Worm (Caenorhabditis elegans) whole organism, late embryonic: ENCODE data around the gene T09A12.1.

Experiments
- ets-4 ChIP-seq: sonication (generic microtip); optimal IDR thresholded peaks from 2 replicates; lab custom pipeline; 2016; ENCODE audit warnings: missing genetic modification characterization, missing compliant biosample characterization
- gmeb-2 ChIP-seq: sonication (generic microtip); optimal IDR thresholded peaks from 2 replicates; lab custom pipeline; 2016; ENCODE audit warnings: missing genetic modification characterization, inconsistent platforms, missing compliant biosample characterization
- lim-6 ChIP-seq: sonication (generic microtip); optimal IDR thresholded peaks from 2 replicates; lab custom pipeline; 2016; ENCODE audit warnings: missing genetic modification characterization, missing compliant biosample characterization
- pha-4 ChIP-seq: fragments of 150-350 bp; optimal IDR thresholded peaks from 2 replicates; lab custom pipeline; 2018; ENCODE audit warnings: missing biosample characterization, missing genetic modification reagents, missing genetic modification characterization
- ttx-3 ChIP-seq: sonication (generic microtip); optimal IDR thresholded peaks from 2 replicates; lab custom pipeline; 2016; ENCODE audit warnings: missing genetic modification reagents, missing genetic modification characterization, missing compliant biosample characterization
- ztf-16 ChIP-seq: sonication (generic microtip); optimal IDR thresholded peaks from 2 replicates; lab custom pipeline; 2017; ENCODE audit warnings: missing genetic modification characterization, missing compliant biosample characterization

DNA sequence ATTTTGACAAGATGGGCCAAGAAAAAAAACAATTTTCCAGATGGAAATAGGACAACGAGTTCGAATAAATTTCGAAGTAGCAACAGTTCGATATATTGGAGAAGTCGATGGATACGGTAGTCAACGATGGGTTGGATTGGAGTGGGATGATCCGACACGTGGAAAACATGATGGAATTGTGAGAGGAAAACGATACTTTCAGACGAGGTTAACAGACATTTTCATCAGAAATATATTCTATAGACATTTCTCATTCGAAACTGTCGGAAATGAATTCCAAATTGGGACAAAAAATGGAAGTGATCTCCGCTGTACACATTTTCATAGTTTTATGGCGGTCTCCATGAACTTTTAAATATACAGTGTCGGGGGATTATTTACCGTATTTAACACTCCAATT lies 50.4 kb downstream of the T09A12.1 start, which contains the start of gene tbce-1:
- no peak for TF ChIP-seq pha-4 (tag; lab: Kevin White, UChicago)
- TF ChIP-seq ttx-3 (tag; lab: Kevin White, UChicago): no peak
- TF ChIP-seq lim-6 (tag; lab: Kevin White, UChicago): no peak
- TF ChIP-seq ets-4 (tag; lab: Kevin White, UChicago): no peak
- TF ChIP-seq ztf-16 (tag; lab: Kevin White, UChicago): no peak
- TF ChIP-seq gmeb-2: no peak
